Worm (Caenorhabditis elegans): ENCODE results near the gene K09A9.8.

K09A9.8 gene

DNA sequence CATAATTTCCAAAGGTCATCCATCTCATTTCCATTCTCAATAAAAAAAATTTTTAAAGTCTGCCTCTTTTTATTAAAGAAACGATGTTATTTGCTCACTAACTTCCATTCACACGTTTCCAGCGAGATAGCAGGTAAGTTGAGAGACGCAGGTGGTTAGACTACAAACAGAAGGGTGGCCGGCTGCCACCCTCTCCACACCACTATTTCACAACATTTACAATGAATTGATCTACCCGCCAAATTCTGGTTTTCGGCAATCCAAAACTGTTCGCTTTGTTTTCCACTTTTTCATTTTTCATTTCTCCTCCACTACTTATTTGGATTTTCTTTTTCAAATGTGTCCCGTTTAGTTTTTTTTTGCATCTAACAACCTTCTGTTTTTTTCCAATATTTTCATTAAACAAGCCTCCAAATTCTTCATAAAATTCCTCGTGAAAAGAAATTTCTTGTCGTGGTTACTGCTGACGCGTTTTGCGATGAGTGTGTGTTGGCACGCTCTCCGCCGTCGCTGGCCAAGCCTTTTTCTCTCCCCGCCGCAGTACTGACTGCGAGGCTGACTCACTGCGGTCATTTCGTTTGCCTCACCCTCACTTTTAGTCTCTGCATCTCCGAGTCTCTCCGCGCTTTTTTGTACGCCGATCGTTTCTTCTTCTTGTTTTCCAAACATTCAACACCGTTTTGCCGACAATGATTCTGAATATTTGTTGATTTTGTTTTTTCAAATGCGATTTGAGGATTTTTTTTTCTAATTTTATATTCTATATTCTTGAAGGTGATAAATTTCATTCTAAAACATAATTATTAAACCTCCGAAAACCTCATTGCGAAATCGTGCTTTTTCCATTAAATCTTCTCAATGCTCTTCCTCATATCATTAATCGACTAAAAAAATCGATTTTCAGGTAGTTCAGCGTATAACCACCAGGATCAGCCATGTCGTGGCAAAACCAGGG lies 28.7 kb downstream of the K09A9.8 start, which contains the start of gene dyn-1 (continued):
- no peak for TF ChIP-seq alr-1 (tag; optimal IDR thresholded peaks at IDR 0.05)
- TF ChIP-seq unc-55 (GFP tag; optimal IDR thresholded peaks at IDR 0.05): peak; percentile 39
- no peak for TF ChIP-seq ama-1 (optimal IDR thresholded peaks at IDR 0.05)
- peak; percentile 81 for TF ChIP-seq nhr-25 (tag; optimal IDR thresholded peaks at IDR 0.05)
- TF ChIP-seq C34F6.9 (tag; optimal IDR thresholded peaks at IDR 0.05): peak; percentile 47
- no peak for TF ChIP-seq nhr-10 (tag; optimal IDR thresholded peaks at IDR 0.05)
- peak; percentile 31 for TF ChIP-seq gmeb-1 (tag; optimal IDR thresholded peaks at IDR 0.05)
- no peak for TF ChIP-seq ztf-4 (tag; optimal IDR thresholded peaks at IDR 0.05)
- TF ChIP-seq peb-1 (tag; optimal IDR thresholded peaks at IDR 0.05): no peak
- TF ChIP-seq ZK546.5 (tag; optimal IDR thresholded peaks at IDR 0.05): no peak
- TF ChIP-seq ceh-82 (tag; optimal IDR thresholded peaks at IDR 0.05): no peak
- peak; percentile 28 to 29 for TF ChIP-seq mdl-1 (tag; optimal IDR thresholded peaks at IDR 0.05)
- peak; percentile 54 for TF ChIP-seq egl-27 (tag; optimal IDR thresholded peaks at IDR 0.05)
- TF ChIP-seq mbf-1 (tag; optimal IDR thresholded peaks at IDR 0.05): no peak
- peak; percentile 11 for TF ChIP-seq zag-1 (tag; optimal IDR thresholded peaks at IDR 0.05)
- TF ChIP-seq unc-62 (GFP tag; optimal IDR thresholded peaks at IDR 0.05): no peak

DNA sequence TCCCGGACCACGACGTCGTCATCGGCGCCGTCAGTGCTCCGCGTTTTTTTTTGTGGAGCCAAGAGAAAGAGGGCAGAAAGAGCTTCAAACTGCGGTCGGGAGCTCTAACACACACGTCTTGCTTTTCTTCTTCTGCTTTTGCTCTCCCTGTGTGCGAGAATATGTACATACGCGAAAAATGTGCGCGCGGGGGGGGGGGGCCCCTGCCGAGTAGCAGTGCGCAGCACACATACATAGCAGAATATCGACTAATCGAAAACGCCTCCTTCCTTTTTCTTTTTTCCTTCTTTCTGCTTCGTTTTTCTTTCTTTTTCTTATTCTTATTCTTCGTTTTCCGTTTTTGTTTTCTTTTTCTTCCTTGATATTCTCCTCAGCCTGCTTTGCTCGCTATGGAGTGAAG lies 30.3 kb downstream of the K09A9.8 start:
- TF ChIP-seq C34F6.9 (tag; optimal IDR thresholded peaks at IDR 0.05) (peak; percentile 43), sma-9 (GFP tag; optimal IDR thresholded peaks at IDR 0.05) (peak; percentile 48), sma-9 (tag; optimal IDR thresholded peaks at IDR 0.05) (no peak), nhr-77 (tag; optimal IDR thresholded peaks at IDR 0.05) (no peak), mdl-1 (tag; optimal IDR thresholded peaks at IDR 0.05) (peak; percentile 36 to 45), unc-55 (GFP tag; optimal IDR thresholded peaks at IDR 0.05) (peak; percentile 67), nhr-6 (tag; optimal IDR thresholded peaks at IDR 0.05) (no peak), nhr-129 (tag; optimal IDR thresholded peaks at IDR 0.05) (peak; percentile 35), F13H6.1 (tag; optimal IDR thresholded peaks at IDR 0.05) (peak; percentile 27), zag-1 (tag; optimal IDR thresholded peaks at IDR 0.05) (peak; percentile 46), Y55F3AM.14 (GFP tag; optimal IDR thresholded peaks at IDR 0.05) (peak; percentile 90), alr-1 (tag; optimal IDR thresholded peaks at IDR 0.05) (no peak), lsy-2 (tag; optimal IDR thresholded peaks at IDR 0.05) (peak in 1 of 2 experiments; percentile 13), snpc-4 (tag; optimal IDR thresholded peaks at IDR 0.05) (peak; percentile 48), lin-11 (tag; optimal IDR thresholded peaks at IDR 0.05) (peak; percentile 36), crh-2 (tag; optimal IDR thresholded peaks at IDR 0.05) (peak; percentile 10), ztf-4 (tag; optimal IDR thresholded peaks at IDR 0.05) (no peak), sem-4 (tag; optimal IDR thresholded peaks at IDR 0.05) (no peak), skn-1 (tag; optimal IDR thresholded peaks at IDR 0.05) (no peak)

DNA sequence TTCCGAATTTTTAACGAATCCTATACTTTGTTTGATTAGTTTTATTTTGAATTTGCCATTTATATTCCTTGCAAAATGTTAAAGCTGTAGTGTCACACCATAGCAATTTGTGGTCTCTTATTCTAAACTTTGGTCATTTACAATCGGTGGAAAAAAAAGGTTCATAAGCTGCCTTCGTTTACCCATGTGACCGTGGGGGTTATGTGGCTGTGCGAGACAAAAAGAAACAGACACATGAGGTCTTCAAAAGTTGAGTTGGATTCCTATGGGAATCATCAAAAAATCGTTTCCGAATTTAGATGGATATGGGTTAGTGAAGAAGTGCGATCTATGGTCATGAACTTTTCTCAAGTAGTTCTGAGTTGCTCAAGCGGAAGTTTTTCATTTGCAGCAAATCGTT lies 32.6 kb downstream of the K09A9.8 start:
- TF ChIP-seq nhr-129 (tag; optimal IDR thresholded peaks at IDR 0.05) (peak; percentile 46), lin-39 (tag; optimal IDR thresholded peaks at IDR 0.05) (peak; percentile 40), crh-2 (tag; optimal IDR thresholded peaks at IDR 0.05) (peak; percentile 36), lsy-2 (tag; optimal IDR thresholded peaks at IDR 0.05) (peak in 1 of 2 experiments; percentile 19), unc-55 (GFP tag; optimal IDR thresholded peaks at IDR 0.05) (peak; percentile 40), gmeb-1 (tag; optimal IDR thresholded peaks at IDR 0.05) (no peak), aly-2 (tag; optimal IDR thresholded peaks at IDR 0.05) (no peak), mdl-1 (tag; optimal IDR thresholded peaks at IDR 0.05) (peak in 1 of 2 experiments; percentile 72), C34F6.9 (tag; optimal IDR thresholded peaks at IDR 0.05) (peak; percentile 47), sma-9 (GFP tag; optimal IDR thresholded peaks at IDR 0.05) (peak; percentile 38), sma-9 (tag; optimal IDR thresholded peaks at IDR 0.05) (no peak), zag-1 (tag; optimal IDR thresholded peaks at IDR 0.05) (peak; percentile 32)

ce11 chrX:15559473-15559872 lies 37.5 kb downstream of the K09A9.8 start:
- TF ChIP-seq ceh-82 (tag; optimal IDR thresholded peaks at IDR 0.05) (no peak), aly-2 (tag; optimal IDR thresholded peaks at IDR 0.05) (no peak), snpc-4 (tag; optimal IDR thresholded peaks at IDR 0.05) (peak; percentile 70), blmp-1 (tag; optimal IDR thresholded peaks at IDR 0.05; ENCODE audit: insufficient read depth) (no peak), R02D3.7 (tag; optimal IDR thresholded peaks at IDR 0.05) (no peak)

Data from whole organism, L2 larva.